Fruit fly (Drosophila melanogaster): Measurements from ENCODE around the gene CG15399.

CG15399 gene

dm6 chr2L:2729882-2730281 is 41.7 kb downstream of the CG15399 start (continued):
- TF ChIP-seq cg (GFP tag; optimal IDR thresholded peaks at IDR 0.05) (no peak), CG10979 (tag; optimal IDR thresholded peaks at IDR 0.05) (no peak), kay (GFP tag; optimal IDR thresholded peaks at IDR 0.05) (no peak), HHEX (GFP tag; optimal IDR thresholded peaks at IDR 0.05) (peak; percentile 43), sd (tag; optimal IDR thresholded peaks at IDR 0.05) (peak; percentile 27), Med (GFP tag) (peak; percentile 91), nau (GFP tag; optimal IDR thresholded peaks at IDR 0.05) (peak; percentile 3), CG11695 (GFP tag; IDR thresholded peaks at IDR 0.05) (0 out of 3 replicates have a peak, but pooled peaks have one; percentile 11), Doc3 (GFP tag; IDR thresholded peaks at IDR 0.05; ENCODE audit: partially characterized antibody) (no peak), H2.0 (GFP tag; IDR thresholded peaks at IDR 0.05) (peak; percentile 49), sens-2 (GFP tag; IDR thresholded peaks at IDR 0.05) (no peak), Side (GFP tag; optimal IDR thresholded peaks at IDR 0.05) (no peak), CG4282 (GFP tag; optimal IDR thresholded peaks at IDR 0.05) (no peak), CG2712 (tag; optimal IDR thresholded peaks at IDR 0.05) (peak; percentile 7), CG12942 (GFP tag; optimal IDR thresholded peaks at IDR 0.05) (no peak), ftz-f1 (GFP tag; optimal IDR thresholded peaks at IDR 0.05) (peak; percentile 58), klu (GFP tag; IDR thresholded peaks at IDR 0.05) (no peak), emc (GFP tag; optimal IDR thresholded peaks at IDR 0.05) (no peak), mam (GFP tag; optimal IDR thresholded peaks at IDR 0.05) (peak; percentile 45), CG9797 (GFP tag; optimal IDR thresholded peaks at IDR 0.05) (no peak), CG2120 (GFP tag; optimal IDR thresholded peaks at IDR 0.05) (peak; percentile 62), GATAe (GFP tag; conservative IDR thresholded peaks at IDR 0.05) (no peak), Antp (GFP tag; optimal IDR thresholded peaks at IDR 0.05) (peak; percentile 44), CG16815 (GFP tag; optimal IDR thresholded peaks at IDR 0.05) (no peak), gro (GFP tag; optimal IDR thresholded peaks at IDR 0.05) (no peak), CG9727 (GFP tag; optimal IDR thresholded peaks at IDR 0.05) (no peak), CrebB (tag; optimal IDR thresholded peaks at IDR 0.05) (no peak), Atf3 (GFP tag; optimal IDR thresholded peaks at IDR 0.05) (no peak), Fer2 (tag; optimal IDR thresholded peaks at IDR 0.05) (no peak), CG30020 (tag; optimal IDR thresholded peaks at IDR 0.05) (no peak), CG13624 (GFP tag; optimal IDR thresholded peaks at IDR 0.05) (no peak), Hmr (GFP tag; optimal IDR thresholded peaks at IDR 0.05) (peak; percentile 61), Trl (optimal IDR thresholded peaks at IDR 0.05) (no peak), Trl (GFP tag; optimal IDR thresholded peaks at IDR 0.05) (peak; percentile 6), Dfd (GFP tag; optimal IDR thresholded peaks at IDR 0.05) (no peak), CG13775 (GFP tag; optimal IDR thresholded peaks at IDR 0.05) (no peak), CG6791 (GFP tag; IDR thresholded peaks at IDR 0.05; ENCODE audit: partially characterized antibody) (no peak), CG12659 (GFP tag; optimal IDR thresholded peaks at IDR 0.05) (peak; percentile 24), exex (tag; optimal IDR thresholded peaks at IDR 0.05) (no peak), gsb-n (tag; optimal IDR thresholded peaks at IDR 0.05) (no peak), sob (GFP tag; IDR thresholded peaks at IDR 0.05) (peak; percentile 53; the same call in 1 of the 2 replicates), lola (GFP tag; optimal IDR thresholded peaks at IDR 0.05) (no peak), Hsf (GFP tag; optimal IDR thresholded peaks at IDR 0.05) (no peak), CG6175 (GFP tag; IDR thresholded peaks at IDR 0.05) (peak; percentile 68; the same call in 1 of the 3 replicates), Vsx1 (GFP tag; optimal IDR thresholded peaks at IDR 0.05) (no peak), CG30403 (GFP tag; optimal IDR thresholded peaks at IDR 0.05) (peak; percentile 18), lbe (GFP tag; optimal IDR thresholded peaks at IDR 0.05) (no peak), Pdp1 (GFP tag; optimal IDR thresholded peaks at IDR 0.05) (no peak), bab2 (GFP tag; optimal IDR thresholded peaks at IDR 0.05) (no peak), sug (tag; optimal IDR thresholded peaks at IDR 0.05) (peak; percentile 21), CG3281 (GFP tag; optimal IDR thresholded peaks at IDR 0.05) (peak; percentile 59)

Measured in whole organism, embryonic.